Worm (Caenorhabditis elegans) whole organism, young adult: ENCODE data around the gene C53D6.8.

Experiments
- B0261.1 ChIP-seq: sonication (generic microtip); optimal IDR thresholded peaks from 2 replicates; lab custom pipeline; 2016; ENCODE audit warnings: mild to moderate bottlenecking, missing genetic modification characterization, moderate library complexity, missing compliant biosample characterization
- C06A6.2 ChIP-seq: fragments of 200-800 bp; sonication (Bioruptor generic); conservative IDR thresholded peaks from 2 replicates; pipeline ENCODE4 v1.3.6; 2022; ENCODE audit warnings: missing genetic modification characterization, missing compliant biosample characterization
- F23B12.7 ChIP-seq: sonication (generic microtip); optimal IDR thresholded peaks from 2 replicates; lab custom pipeline; 2017; ENCODE audit warnings: missing genetic modification characterization, mild to moderate bottlenecking, missing compliant biosample characterization, antibody characterized with exemption, moderate library complexity; ENCODE audit not compliant: insufficient read depth
- F33H1.4 ChIP-seq: fragments of 200-800 bp; sonication (Bioruptor generic); IDR thresholded peaks from 2 replicates; pipeline ENCODE4 v1.3.6; 2022; ENCODE audit warnings: missing genetic modification reagents, missing genetic modification characterization, missing compliant biosample characterization
- F57A8.1 ChIP-seq: fragments of 200-800 bp; sonication (Bioruptor generic); optimal IDR thresholded peaks from 2 replicates; lab custom pipeline; 2018; ENCODE audit warnings: mild to moderate bottlenecking, missing genetic modification characterization, moderate library complexity, missing compliant biosample characterization
- F57C9.4 ChIP-seq: sonication (generic microtip); optimal IDR thresholded peaks from 2 replicates; lab custom pipeline; 2017; ENCODE audit warnings: mild to moderate bottlenecking, missing genetic modification characterization, missing compliant biosample characterization
- K11D2.4 ChIP-seq: fragments of 200-800 bp; sonication (Bioruptor generic); IDR thresholded peaks from 2 replicates; pipeline ENCODE4 v1.3.6; 2022; ENCODE audit warnings: missing genetic modification reagents, missing genetic modification characterization, missing compliant biosample characterization
- T26A5.8 ChIP-seq: sonication (generic microtip); optimal IDR thresholded peaks from 2 replicates; lab custom pipeline; 2016; ENCODE audit warnings: missing genetic modification characterization, missing compliant biosample characterization
- Y53F4B.3 ChIP-seq: fragments of 200-800 bp; sonication (Bioruptor generic); IDR thresholded peaks from 2 replicates; pipeline ENCODE4 v1.3.6; 2022; ENCODE audit warnings: missing genetic modification reagents, missing genetic modification characterization, missing compliant biosample characterization
- akir-1 ChIP-seq: fragments of 200-800 bp; sonication (Bioruptor generic); optimal IDR thresholded peaks from 2 replicates; lab custom pipeline; 2018; ENCODE audit warnings: mild to moderate bottlenecking, missing genetic modification characterization, moderate library complexity, missing compliant biosample characterization
- ama-1 ChIP-seq, 3 experiments: fragments of 150-350 bp in 1 of 3; sonication (generic microtip) in 2 of 3; optimal IDR thresholded peaks; 2 replicates each; lab custom pipeline; 2014 to 2018; ENCODE audit warnings: missing biosample characterization in 2 of 3, missing genetic modification characterization in 2 of 3, missing genetic modification reagents in 2 of 3
- aptf-3 ChIP-seq: fragments of 200-800 bp; sonication (Bioruptor generic); IDR thresholded peaks from 2 replicates; pipeline ENCODE4 v1.3.6; 2022; ENCODE audit warnings: missing genetic modification characterization, missing compliant biosample characterization
- atf-7 ChIP-seq: sonication (generic microtip); optimal IDR thresholded peaks from 2 replicates; lab custom pipeline; 2017; ENCODE audit warnings: mild to moderate bottlenecking, missing genetic modification characterization, missing compliant biosample characterization
- attf-5 ChIP-seq: fragments of 200-800 bp; sonication (Bioruptor generic); optimal IDR thresholded peaks from 2 replicates; lab custom pipeline; 2018; ENCODE audit warnings: mild to moderate bottlenecking, missing genetic modification characterization, missing compliant biosample characterization
- dpff-1 ChIP-seq: sonication (generic microtip); optimal IDR thresholded peaks from 2 replicates; lab custom pipeline; 2017; ENCODE audit warnings: mild to moderate bottlenecking, missing genetic modification characterization, missing compliant biosample characterization
- him-1 ChIP-seq: sonication (generic microtip); optimal IDR thresholded peaks from 2 replicates; lab custom pipeline; 2016; ENCODE audit warnings: missing genotype, missing genetic modification reagents, missing genetic modification characterization, missing compliant biosample characterization
- hlh-12 ChIP-seq: sonication (generic microtip); optimal IDR thresholded peaks from 2 replicates; lab custom pipeline; 2016; ENCODE audit warnings: missing genetic modification characterization, missing compliant biosample characterization
- hsf-1 ChIP-seq: fragments of 200-800 bp; sonication (Bioruptor generic); IDR thresholded peaks from 2 replicates; pipeline ENCODE4 v1.3.6; 2022; ENCODE audit warnings: missing genetic modification reagents, missing genetic modification characterization, missing compliant biosample characterization
- let-607 ChIP-seq, 2 experiments: fragments of 200-800 bp in 1 of 2; sonication (Bioruptor generic) in 1 of 2; sonication (generic microtip) in 1 of 2; optimal IDR thresholded peaks; 2 replicates each; lab custom pipeline; 2016 to 2018; ENCODE audit warnings: mild to moderate bottlenecking in 2 of 2, missing compliant biosample characterization in 2 of 2, missing genetic modification characterization in 2 of 2, moderate library complexity in 2 of 2, missing genotype in 1 of 2
- lin-26 ChIP-seq: fragments of 200-800 bp; sonication (Bioruptor generic); IDR thresholded peaks from 2 replicates; pipeline ENCODE4 v1.3.6; 2022; ENCODE audit warnings: missing genetic modification reagents, missing genetic modification characterization, missing compliant biosample characterization
- lin-40 ChIP-seq: sonication (generic microtip); optimal IDR thresholded peaks from 2 replicates; lab custom pipeline; 2016; ENCODE audit warnings: missing genetic modification characterization, mild to moderate bottlenecking, missing compliant biosample characterization, missing genotype, missing genetic modification reagents
- mes-4 ChIP-seq: sonication (generic microtip); optimal IDR thresholded peaks from 2 replicates; lab custom pipeline; 2016; ENCODE audit warnings: missing genotype, missing genetic modification characterization, missing compliant biosample characterization
- mxl-1 ChIP-seq: sonication (generic microtip); optimal IDR thresholded peaks from 2 replicates; lab custom pipeline; 2016; ENCODE audit warnings: missing genetic modification characterization, missing compliant biosample characterization
- nhr-27 ChIP-seq: fragments of 200-800 bp; sonication (Bioruptor generic); optimal IDR thresholded peaks from 2 replicates; lab custom pipeline; 2018; ENCODE audit warnings: mild to moderate bottlenecking, missing genetic modification characterization, moderate library complexity, missing compliant biosample characterization
- nhr-80 ChIP-seq: sonication (generic microtip); optimal IDR thresholded peaks from 2 replicates; lab custom pipeline; 2016; ENCODE audit warnings: missing genetic modification characterization, missing compliant biosample characterization
- nhr-90 ChIP-seq: sonication (generic microtip); optimal IDR thresholded peaks from 2 replicates; lab custom pipeline; 2016; ENCODE audit warnings: missing genotype, mild to moderate bottlenecking, missing genetic modification characterization, missing compliant biosample characterization
- rpc-1 ChIP-seq, 2 experiments: fragments of 150-350 bp in 1 of 2; sonication (generic microtip) in 1 of 2; optimal IDR thresholded peaks; 2 replicates each; lab custom pipeline; 2014 to 2018; ENCODE audit warnings: missing biosample characterization in 1 of 2, missing genetic modification characterization in 1 of 2, missing genetic modification reagents in 1 of 2, missing genotype in 1 of 2
- sea-2 ChIP-seq: fragments of 200-800 bp; sonication (Bioruptor generic); IDR thresholded peaks from 2 replicates; pipeline ENCODE4 v1.3.6; 2022; ENCODE audit warnings: missing genetic modification characterization, missing compliant biosample characterization
- snpc-1.1 ChIP-seq: sonication (generic microtip); optimal IDR thresholded peaks from 2 replicates; lab custom pipeline; 2017; ENCODE audit warnings: missing genetic modification characterization, mild to moderate bottlenecking, missing compliant biosample characterization, antibody characterized with exemption, moderate library complexity, missing genotype, missing genetic modification reagents; ENCODE audit not compliant: insufficient read depth
- somi-1 ChIP-seq: fragments of 200-800 bp; sonication (Bioruptor generic); optimal IDR thresholded peaks from 2 replicates; lab custom pipeline; 2018; ENCODE audit warnings: mild to moderate bottlenecking, missing genetic modification characterization, missing compliant biosample characterization
- tlf-1 ChIP-seq: fragments of 200-800 bp; sonication (Bioruptor generic); optimal IDR thresholded peaks from 2 replicates; lab custom pipeline; 2018; ENCODE audit warnings: mild to moderate bottlenecking, missing genetic modification characterization, missing compliant biosample characterization
- zim-3 ChIP-seq: sonication (generic microtip); optimal IDR thresholded peaks from 2 replicates; lab custom pipeline; 2017; ENCODE audit warnings: mild to moderate bottlenecking, missing genetic modification characterization, moderate library complexity, missing compliant biosample characterization
- ztf-28 ChIP-seq: fragments of 200-800 bp; sonication (Bioruptor generic); IDR thresholded peaks from 2 replicates; pipeline ENCODE4 v1.3.6; 2022; ENCODE audit warnings: missing genetic modification reagents, missing genetic modification characterization, missing compliant biosample characterization
- ztf-3 ChIP-seq: fragments of 200-800 bp; sonication (Bioruptor generic); optimal IDR thresholded peaks from 2 replicates; lab custom pipeline; 2018; ENCODE audit warnings: mild to moderate bottlenecking, missing genetic modification characterization, missing compliant biosample characterization

The C53D6.8 gene

ce11 chrIV:9045252-9045651 lies 42.7 kb upstream of the C53D6.8 start, which contains the start of gene Y73F4A.1:
TSS of gene Y73F4A.1 (minus strand) at chrIV:9045352.
- TF ChIP-seq lin-26 (GFP tag; lab: Robert Waterston, UW) (no peak), nhr-90 (tag; lab: Kevin White, UChicago) (no peak), mxl-1 (tag; lab: Kevin White, UChicago) (no peak), F57C9.4 (tag; lab: Kevin White, UChicago) (no peak), hlh-12 (tag; lab: Kevin White, UChicago) (no peak), nhr-27 (no peak), akir-1 (no peak), nhr-80 (tag; lab: Kevin White, UChicago) (no peak), let-607 (tag; optimal IDR thresholded peaks at IDR 0.05; lab: Kevin White, UChicago) (no peak), aptf-3 (GFP tag; lab: Robert Waterston, UW) (no peak), F23B12.7 (tag; lab: Kevin White, UChicago) (no peak)

DNA sequence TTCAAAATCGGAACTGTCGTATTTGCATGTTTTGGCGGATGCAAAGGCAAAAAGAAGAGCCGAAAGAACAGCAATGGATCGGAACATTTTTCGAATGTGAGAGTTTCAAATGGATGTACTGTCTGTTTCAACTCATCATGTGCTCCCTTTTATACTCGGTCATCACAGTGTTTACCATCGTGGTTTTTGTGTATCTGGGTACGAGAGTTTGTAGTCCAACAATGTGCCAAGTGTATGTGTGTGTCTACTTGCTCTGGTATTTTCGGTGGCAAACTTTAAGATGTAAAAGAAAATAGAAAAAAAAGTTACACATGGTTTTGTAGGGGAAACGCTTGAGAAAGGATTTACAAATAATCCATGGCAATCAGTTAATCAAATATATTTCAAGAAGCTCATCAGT lies 40.7 kb upstream of the C53D6.8 start, which contains the start of gene Y73F4A.2:
Gene Y73F4A.2 (minus strand): TSS at position 124 of the 400 bp plus-strand sequence.
- no peak for TF ChIP-seq ztf-3 (GFP tag; lab: Kevin White, UChicago)
- no peak for TF ChIP-seq sea-2 (GFP tag; lab: Robert Waterston, UW)
- TF ChIP-seq lin-26 (GFP tag; lab: Robert Waterston, UW) = no peak
- no peak for TF ChIP-seq T26A5.8 (tag; lab: Kevin White, UChicago)
- TF ChIP-seq ama-1 (optimal IDR thresholded peaks at IDR 0.05; lab: Kevin White, UChicago) = no peak
- TF ChIP-seq ama-1 (GFP tag; optimal IDR thresholded peaks at IDR 0.05; lab: Kevin White, UChicago) = no peak
- TF ChIP-seq tlf-1 = no peak
- TF ChIP-seq somi-1 (GFP tag; lab: Kevin White, UChicago) = no peak
- TF ChIP-seq K11D2.4 = no peak
- TF ChIP-seq nhr-90 (tag; lab: Kevin White, UChicago) = no peak
- no peak for TF ChIP-seq C06A6.2
- no peak for TF ChIP-seq dpff-1 (tag; lab: Kevin White, UChicago)
- no peak for TF ChIP-seq rpc-1 (optimal IDR thresholded peaks at IDR 0.05; lab: Kevin White, UChicago)
- no peak for TF ChIP-seq rpc-1 (tag; optimal IDR thresholded peaks at IDR 0.05; lab: Kevin White, UChicago)
- TF ChIP-seq lin-40 (tag; lab: Kevin White, UChicago) = no peak
- no peak for TF ChIP-seq hlh-12 (tag; lab: Kevin White, UChicago)
- TF ChIP-seq attf-5 (GFP tag; lab: Kevin White, UChicago) = no peak
- no peak for TF ChIP-seq atf-7
- TF ChIP-seq zim-3 (tag; lab: Kevin White, UChicago) = no peak
- TF ChIP-seq ztf-28 (GFP tag; lab: Robert Waterston, UW) = no peak

ce11 chrIV:9040393-9040792 lies 37.9 kb upstream of the C53D6.8 start, which contains the start of gene Y73F4A.3:
TSS of gene Y73F4A.3 (minus strand) at chrIV:9040493.
- TF ChIP-seq Y53F4B.3 (GFP tag; lab: Robert Waterston, UW) = no peak

ce11 chrIV:9037063-9037462 lies 34.5 kb upstream of the C53D6.8 start, which contains the start of gene C53D6.7:
TSS of gene C53D6.7 (minus strand) at chrIV:9037163.
- TF ChIP-seq mes-4 (tag; lab: Kevin White, UChicago) (no peak), F57A8.1 (GFP tag; lab: Kevin White, UChicago) (no peak), him-1 (tag; lab: Kevin White, UChicago) (no peak), hsf-1 (GFP tag; lab: Robert Waterston, UW) (no peak), B0261.1 (tag; lab: Kevin White, UChicago) (no peak), F33H1.4 (GFP tag; lab: Robert Waterston, UW) (no peak), snpc-1.1 (tag; lab: Kevin White, UChicago) (no peak)
- TF ChIP-seq, all 124 proteins: peak for 0
